Fruit fly (Drosophila melanogaster) whole organism, embryonic: ENCODE data around the gene Jhbp3.
A peak's percentile ranks its signal among the peaks of the same experiment; 100 is the strongest.

ENCODE experiments used
- Antp ChIP-seq: fragments of 200-800 bp; sonication (Bioruptor generic); optimal IDR thresholded peaks from 3 replicates; lab custom pipeline; 2016; ENCODE audit warnings: missing biosample characterization, missing genetic modification characterization
- CG10267 ChIP-seq: fragments of 200-800 bp; sonication (Bioruptor generic); optimal IDR thresholded peaks from 2 replicates; lab custom pipeline; 2018; ENCODE audit warnings: missing biosample characterization, mild to moderate bottlenecking, missing genetic modification characterization, moderate library complexity
- CG10274 ChIP-seq: fragments of 200-800 bp; sonication (Bioruptor generic); optimal IDR thresholded peaks from 3 replicates; lab custom pipeline; 2017; ENCODE audit warnings: missing biosample characterization, mild to moderate bottlenecking, missing genetic modification characterization
- CG10979 ChIP-seq: fragments of 200-800 bp; sonication (Bioruptor generic); optimal IDR thresholded peaks from 2 replicates; lab custom pipeline; 2018; ENCODE audit warnings: missing biosample characterization, mild to moderate bottlenecking, missing genetic modification characterization, moderate library complexity
- CG11504 ChIP-seq: fragments of 200-800 bp; sonication (Bioruptor generic); optimal IDR thresholded peaks from 3 replicates; lab custom pipeline; 2019; ENCODE audit warnings: missing biosample characterization, mild to moderate bottlenecking, missing genetic modification characterization, moderate library complexity
- CG12219 ChIP-seq: fragments of 200-800 bp; sonication (Bioruptor generic); optimal IDR thresholded peaks from 3 replicates; lab custom pipeline; 2018; ENCODE audit warnings: missing biosample characterization, mild to moderate bottlenecking, missing genetic modification characterization
- CG15696 ChIP-seq: fragments of 200-800 bp; sonication (Bioruptor generic); optimal IDR thresholded peaks from 2 replicates; lab custom pipeline; 2019; ENCODE audit warnings: missing biosample characterization, mild to moderate bottlenecking, missing genetic modification characterization, moderate library complexity
- CG17361 ChIP-seq: fragments of 200-800 bp; sonication (Bioruptor generic); IDR thresholded peaks from 3 replicates; pipeline ENCODE4 v1.3.6; 2022; ENCODE audit warnings: missing biosample characterization, missing genetic modification characterization
- CG1792 ChIP-seq: fragments of 200-800 bp; sonication (Bioruptor generic); optimal IDR thresholded peaks from 2 replicates; lab custom pipeline; 2016; ENCODE audit warnings: missing biosample characterization, missing genetic modification characterization
- CG18476 ChIP-seq: fragments of 200-800 bp; sonication (Bioruptor generic); optimal IDR thresholded peaks from 2 replicates; lab custom pipeline; 2016; ENCODE audit warnings: missing biosample characterization, mild to moderate bottlenecking, missing genetic modification characterization
- CG2129 ChIP-seq: fragments of 200-800 bp; sonication (Bioruptor generic); IDR thresholded peaks from 2 replicates; pipeline ENCODE4 v1.3.6; 2022; ENCODE audit warnings: missing biosample characterization, missing genetic modification characterization; ENCODE audit not compliant: partially characterized antibody
- CG30020 ChIP-seq: fragments of 200-800 bp; optimal IDR thresholded peaks from 2 replicates; lab custom pipeline; 2019; ENCODE audit warnings: missing biosample characterization, mild to moderate bottlenecking, missing genetic modification characterization, moderate library complexity
- CG30403 ChIP-seq: fragments of 200-800 bp; sonication (Bioruptor generic); optimal IDR thresholded peaks from 3 replicates; lab custom pipeline; 2016; ENCODE audit warnings: missing biosample characterization, missing genetic modification characterization
- CG31224 ChIP-seq: fragments of 200-800 bp; sonication (Bioruptor generic); IDR thresholded peaks from 2 replicates; pipeline ENCODE4 v1.3.6; 2022; ENCODE audit warnings: missing biosample characterization, missing genetic modification characterization
- CG31441 ChIP-seq: fragments of 200-800 bp; sonication (Bioruptor generic); IDR thresholded peaks from 2 replicates; pipeline ENCODE4 v1.3.6; 2022; ENCODE audit warnings: missing biosample characterization, missing genetic modification characterization
- CG33557 ChIP-seq: fragments of 200-800 bp; sonication (Bioruptor generic); optimal IDR thresholded peaks from 2 replicates; lab custom pipeline; 2019; ENCODE audit warnings: missing biosample characterization, mild to moderate bottlenecking, missing genetic modification characterization, moderate library complexity
- CG7745 ChIP-seq: fragments of 200-800 bp; sonication (Bioruptor generic); optimal IDR thresholded peaks from 2 replicates; lab custom pipeline; 2018; ENCODE audit warnings: missing biosample characterization, mild to moderate bottlenecking, missing genetic modification characterization, moderate library complexity
- CG9932 ChIP-seq: fragments of 200-800 bp; sonication (Bioruptor generic); IDR thresholded peaks from 2 replicates; pipeline ENCODE4 v1.3.6; 2022; ENCODE audit warnings: missing biosample characterization, missing genetic modification characterization
- Dip2 ChIP-seq: fragments of 200-800 bp; sonication (Bioruptor generic); IDR thresholded peaks from 2 replicates; pipeline ENCODE4 v1.3.6; 2022; ENCODE audit warnings: missing biosample characterization, missing genetic modification characterization
- Dp ChIP-seq: fragments of 200-800 bp; sonication (Bioruptor generic); optimal IDR thresholded peaks from 2 replicates; lab custom pipeline; 2018; ENCODE audit warnings: missing biosample characterization, mild to moderate bottlenecking, missing genetic modification characterization, moderate library complexity
- E2f1 ChIP-seq: fragments of 200-800 bp; sonication (Bioruptor generic); IDR thresholded peaks from 2 replicates; pipeline ENCODE4 v1.3.6; 2022; ENCODE audit warnings: missing biosample characterization, missing genetic modification characterization
- HHEX ChIP-seq: fragments of 200-800 bp; sonication (Bioruptor generic); optimal IDR thresholded peaks from 3 replicates; lab custom pipeline; 2017; ENCODE audit warnings: missing biosample characterization, mild to moderate bottlenecking, missing genetic modification characterization, missing genetic modification reagents
- MBD-R2 ChIP-seq: fragments of 200-800 bp; sonication (Bioruptor generic); IDR thresholded peaks from 2 replicates; pipeline ENCODE4 v1.3.6; 2022; ENCODE audit warnings: missing biosample characterization, missing genetic modification characterization
- Mrtf ChIP-seq: fragments of 200-800 bp; sonication (Bioruptor generic); IDR thresholded peaks from 3 replicates; pipeline ENCODE4 v1.3.6; 2022; ENCODE audit warnings: missing biosample characterization, missing genetic modification characterization
- Poxn ChIP-seq: fragments of 200-800 bp; sonication (Bioruptor generic); IDR thresholded peaks from 2 replicates; pipeline ENCODE4 v1.3.6; 2022; ENCODE audit warnings: missing biosample characterization, missing genetic modification characterization
- Rx ChIP-seq: fragments of 200-800 bp; sonication (Bioruptor generic); IDR thresholded peaks from 2 replicates; pipeline ENCODE4 v1.3.6; 2022; ENCODE audit warnings: missing biosample characterization, missing genetic modification characterization
- Spps ChIP-seq: fragments of 200-800 bp; sonication (Bioruptor generic); optimal IDR thresholded peaks from 2 replicates; lab custom pipeline; 2018; ENCODE audit warnings: missing biosample characterization, mild to moderate bottlenecking, missing genetic modification characterization
- TFAM ChIP-seq: fragments of 200-800 bp; sonication (Bioruptor generic); optimal IDR thresholded peaks from 2 replicates; lab custom pipeline; 2017; ENCODE audit warnings: missing biosample characterization, missing genetic modification characterization, inconsistent platforms
- bcd ChIP-seq: fragments of 200-800 bp; sonication (Bioruptor generic); optimal IDR thresholded peaks from 2 replicates; lab custom pipeline; 2017; ENCODE audit warnings: missing biosample characterization, mild to moderate bottlenecking, missing genetic modification characterization
- crc ChIP-seq: fragments of 200-800 bp; sonication (Bioruptor generic); optimal IDR thresholded peaks from 2 replicates; lab custom pipeline; 2016; ENCODE audit warnings: missing biosample characterization, missing genetic modification characterization
- dmrt99B ChIP-seq: fragments of 200-800 bp; sonication (Bioruptor generic); optimal IDR thresholded peaks from 2 replicates; lab custom pipeline; 2018; ENCODE audit warnings: missing biosample characterization, mild to moderate bottlenecking, missing genetic modification characterization, moderate library complexity
- dpn ChIP-seq, 2 experiments: fragments of 200-800 bp; sonication (Bioruptor generic); optimal IDR thresholded peaks; 3 replicates each; lab custom pipeline; 2016; ENCODE audit warnings: missing biosample characterization in 2 of 2, missing genetic modification characterization in 2 of 2
- emc ChIP-seq: fragments of 200-800 bp; sonication (Bioruptor generic); optimal IDR thresholded peaks from 2 replicates; lab custom pipeline; 2016; ENCODE audit warnings: missing biosample characterization, missing genetic modification characterization
- fd3F ChIP-seq: fragments of 200-800 bp; sonication (Bioruptor generic); optimal IDR thresholded peaks from 2 replicates; lab custom pipeline; 2018; ENCODE audit warnings: missing biosample characterization, mild to moderate bottlenecking, missing genetic modification characterization, moderate library complexity
- gcm2 ChIP-seq: fragments of 200-800 bp; sonication (Bioruptor generic); optimal IDR thresholded peaks from 2 replicates; lab custom pipeline; 2016; ENCODE audit warnings: missing biosample characterization, missing genetic modification characterization
- jing ChIP-seq: fragments of 200-800 bp; sonication (Bioruptor generic); optimal IDR thresholded peaks from 2 replicates; lab custom pipeline; 2018; ENCODE audit warnings: missing biosample characterization, mild to moderate bottlenecking, missing genetic modification characterization
- lola ChIP-seq, 3 experiments: fragments of >200 bp in 2 of 3; fragments of 200-800 bp in 1 of 3; sonication (Bioruptor generic) in 1 of 3; optimal IDR thresholded peaks; 2 replicates each; lab custom pipeline; 2017 to 2019; ENCODE audit warnings: missing biosample characterization in 3 of 3, missing genetic modification characterization in 3 of 3, mild to moderate bottlenecking in 1 of 3, moderate library complexity in 1 of 3
- luna ChIP-seq: fragments of 200-800 bp; sonication (Bioruptor generic); optimal IDR thresholded peaks from 2 replicates; lab custom pipeline; 2016; ENCODE audit warnings: missing biosample characterization, missing genetic modification characterization
- nerfin-2 ChIP-seq: fragments of 200-800 bp; sonication (Bioruptor generic); IDR thresholded peaks from 2 replicates; pipeline ENCODE4 v1.3.6; 2022; ENCODE audit warnings: missing biosample characterization, missing genetic modification characterization; ENCODE audit not compliant: partially characterized antibody
- nom ChIP-seq: fragments of 200-800 bp; sonication (Bioruptor generic); optimal IDR thresholded peaks from 2 replicates; lab custom pipeline; 2017; ENCODE audit warnings: missing biosample characterization, missing genetic modification characterization, mild to moderate bottlenecking, moderate library complexity, missing genetic modification reagents
- org-1 ChIP-seq: fragments of 200-800 bp; sonication (Bioruptor generic); optimal IDR thresholded peaks from 2 replicates; lab custom pipeline; 2017; ENCODE audit warnings: missing biosample characterization, missing genetic modification characterization
- pros ChIP-seq: fragments of 200-800 bp; sonication (Bioruptor generic); optimal IDR thresholded peaks from 3 replicates; lab custom pipeline; 2019; ENCODE audit warnings: missing biosample characterization, mild to moderate bottlenecking, missing genetic modification characterization, moderate library complexity
- psq ChIP-seq: fragments of 200-800 bp; sonication (Bioruptor generic); optimal IDR thresholded peaks from 2 replicates; lab custom pipeline; 2017; ENCODE audit warnings: missing biosample characterization, missing genetic modification characterization
- salm ChIP-seq: fragments of 200-800 bp; sonication (Bioruptor generic); optimal IDR thresholded peaks from 2 replicates; lab custom pipeline; 2018; ENCODE audit warnings: missing biosample characterization, mild to moderate bottlenecking, missing genetic modification characterization
- sens ChIP-seq: fragments of 200-800 bp; sonication (Bioruptor generic); peaks from one replicate; lab custom pipeline; 2016; ENCODE audit warnings: missing biosample characterization, missing genetic modification characterization
- slou ChIP-seq: fragments of 200-800 bp; sonication (Bioruptor generic); optimal IDR thresholded peaks from 3 replicates; lab custom pipeline; 2016; ENCODE audit warnings: missing biosample characterization, missing genetic modification characterization
- sna ChIP-seq: fragments of 200-800 bp; sonication (Bioruptor generic); IDR thresholded peaks from 2 replicates; pipeline ENCODE4 v1.3.6; 2022; ENCODE audit warnings: missing biosample characterization, missing genetic modification characterization; ENCODE audit not compliant: partially characterized antibody
- ssp ChIP-seq: fragments of 200-800 bp; sonication (Bioruptor generic); IDR thresholded peaks from 2 replicates; pipeline ENCODE4 v1.3.6; 2022; ENCODE audit warnings: missing biosample characterization, missing genetic modification characterization
- tx ChIP-seq: fragments of 200-800 bp; sonication (Bioruptor generic); optimal IDR thresholded peaks from 2 replicates; lab custom pipeline; 2016; ENCODE audit warnings: missing biosample characterization, missing genetic modification characterization
- yki ChIP-seq: fragments of >200 bp; optimal IDR thresholded peaks from 3 replicates; lab custom pipeline; 2018

Gene Jhbp3

DNA sequence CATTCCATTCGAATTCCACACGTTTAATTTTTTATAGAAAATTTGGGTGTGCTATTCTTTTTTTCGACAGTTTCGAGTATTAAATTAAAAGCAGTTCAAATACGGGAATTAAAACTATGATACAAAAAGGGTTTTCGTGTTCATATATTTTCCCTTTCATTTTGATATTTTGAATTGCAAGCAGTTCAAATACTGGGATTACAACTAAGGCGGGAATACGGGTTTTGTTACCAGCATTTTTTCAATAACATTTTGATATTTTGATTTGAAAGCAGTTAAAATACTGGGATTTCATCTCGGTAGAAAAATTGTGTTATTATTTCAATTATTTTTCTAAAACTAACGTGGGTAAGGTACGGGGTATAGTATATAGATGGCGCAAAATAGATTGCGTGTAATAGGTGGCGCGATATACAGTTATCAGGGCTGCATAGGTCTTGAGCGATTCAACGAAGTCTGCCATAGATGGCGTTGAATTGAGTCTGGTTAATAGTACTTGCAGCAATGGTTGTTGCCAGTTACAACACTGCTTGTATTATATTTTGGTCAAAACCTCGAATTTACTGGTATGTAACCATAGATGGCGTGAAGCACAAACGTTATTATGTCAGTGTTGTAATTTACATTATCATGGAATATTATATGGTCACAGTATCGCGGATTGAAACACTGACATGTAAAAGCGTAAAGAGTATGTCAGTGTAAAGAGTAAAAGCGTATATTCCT, 15.5 kb upstream of the Jhbp3 start (continued):
- peak; percentile 6 for TF ChIP-seq psq (GFP tag; lab: Kevin White, UChicago)
- TF ChIP-seq CG17361 (GFP tag; lab: Robert Waterston, UW) = peak; percentile 11; the same call in 1 of the 3 replicates
- no peak for TF ChIP-seq HHEX
- peak; percentile 25 for TF ChIP-seq Dp
- TF ChIP-seq Mrtf (GFP tag; lab: Robert Waterston, UW) = peak; percentile 83; the same call in 2 of the 3 replicates
- TF ChIP-seq CG9932 (GFP tag; lab: Robert Waterston, UW) = peak; percentile 78
- TF ChIP-seq MBD-R2 (GFP tag; lab: Robert Waterston, UW) = no peak
- TF ChIP-seq CG30020 (tag; lab: Kevin White, UChicago) = no peak
- TF ChIP-seq Poxn (GFP tag; lab: Robert Waterston, UW) = no peak
- peak; percentile 63 for TF ChIP-seq CG10979 (tag; lab: Kevin White, UChicago)
- peak; percentile 35 for TF ChIP-seq luna (GFP tag; lab: Kevin White, UChicago)
- no peak for TF ChIP-seq CG10274 (GFP tag; lab: Kevin White, UChicago)
- TF ChIP-seq Rx (GFP tag; lab: Robert Waterston, UW) = no peak
- peak; percentile 73 for TF ChIP-seq CG30403 (GFP tag; lab: Kevin White, UChicago)
- TF ChIP-seq CG7745 (tag; lab: Kevin White, UChicago) = no peak
- peak; percentile 62 to 73 for TF ChIP-seq dpn (GFP tag; optimal IDR thresholded peaks at IDR 0.05; lab: Kevin White, UChicago)
- TF ChIP-seq salm (tag; lab: Kevin White, UChicago) = no peak
- no peak for TF ChIP-seq jing (GFP tag; lab: Kevin White, UChicago)
- TF ChIP-seq TFAM (GFP tag; lab: Kevin White, UChicago) = no peak
- peak; percentile 35 for TF ChIP-seq bcd (GFP tag; lab: Kevin White, UChicago)
- peak; percentile 8 for TF ChIP-seq crc (GFP tag; lab: Kevin White, UChicago)
- TF ChIP-seq CG2129 (GFP tag; lab: Robert Waterston, UW) = no peak
- no peak for TF ChIP-seq CG31224 (GFP tag; lab: Robert Waterston, UW)
- TF ChIP-seq gcm2 (GFP tag; lab: Kevin White, UChicago) = no peak
- TF ChIP-seq slou (GFP tag; lab: Kevin White, UChicago) = peak; percentile 36
- peak; percentile 100 for TF ChIP-seq Dip2 (GFP tag; lab: Robert Waterston, UW)
- TF ChIP-seq lola (GFP tag; optimal IDR thresholded peaks at IDR 0.05; lab: Kevin White, UChicago) = no peak
- peak; percentile 16 for TF ChIP-seq tx
- TF ChIP-seq pros (GFP tag; lab: Kevin White, UChicago) = no peak
- TF ChIP-seq CG10267 = peak; percentile 64
- TF ChIP-seq yki (lab: Kevin White, UChicago) = peak; percentile 1
- no peak for TF ChIP-seq org-1 (GFP tag; lab: Kevin White, UChicago)
- TF ChIP-seq CG18476 = no peak
- no peak for TF ChIP-seq sna (GFP tag; lab: Robert Waterston, UW)
- no peak for TF ChIP-seq nom (GFP tag; lab: Kevin White, UChicago)
- peak; percentile 26 for TF ChIP-seq Spps (tag; lab: Kevin White, UChicago)
- no peak for TF ChIP-seq CG31441 (GFP tag; lab: Robert Waterston, UW)
- no peak for TF ChIP-seq fd3F
- TF ChIP-seq CG33557 (GFP tag; lab: Kevin White, UChicago) = no peak
- TF ChIP-seq nerfin-2 = no peak
- TF ChIP-seq dmrt99B (tag; lab: Kevin White, UChicago) = peak; percentile 8
- peak; percentile 71 for TF ChIP-seq sens (GFP tag; lab: Kevin White, UChicago)
- peak; percentile 59 for TF ChIP-seq CG11504 (tag; lab: Kevin White, UChicago)
- peak; percentile 60 for TF ChIP-seq ssp (GFP tag; lab: Robert Waterston, UW)
- peak; percentile 51 for TF ChIP-seq emc
- peak; percentile 79 for TF ChIP-seq Antp (GFP tag; lab: Kevin White, UChicago)
- TF ChIP-seq CG15696 (tag; lab: Kevin White, UChicago) = peak; percentile 83
- no peak for TF ChIP-seq CG12219
- no peak for TF ChIP-seq E2f1 (GFP tag; lab: Robert Waterston, UW)
- peak; percentile 61 for TF ChIP-seq CG1792 (GFP tag; lab: Kevin White, UChicago)
